Fruit fly (Drosophila melanogaster) whole organism, embryonic: ENCODE results near the gene Hs6st.

Source experiments
- BEAF-32 ChIP-seq: fragments of 200-800 bp; sonication (Bioruptor generic); optimal IDR thresholded peaks from 3 replicates; lab custom pipeline; 2017; ENCODE audit warnings: missing biosample characterization, missing genetic modification characterization, mild to moderate bottlenecking, moderate library complexity, missing genetic modification reagents
- Bgb ChIP-seq: fragments of 200-800 bp; sonication (Bioruptor generic); IDR thresholded peaks from 2 replicates; pipeline ENCODE4 v1.3.6; 2022; ENCODE audit warnings: missing biosample characterization, missing genetic modification characterization; ENCODE audit not compliant: partially characterized antibody
- CG10543 ChIP-seq: fragments of 200-800 bp; sonication (Bioruptor generic); optimal IDR thresholded peaks from 3 replicates; lab custom pipeline; 2017; ENCODE audit warnings: missing biosample characterization, mild to moderate bottlenecking, missing genetic modification characterization, moderate library complexity
- CG12104 ChIP-seq: fragments of 200-800 bp; sonication (Bioruptor generic); optimal IDR thresholded peaks from 3 replicates; lab custom pipeline; 2016; ENCODE audit warnings: missing biosample characterization, missing genetic modification characterization
- CG12942 ChIP-seq: fragments of 200-800 bp; sonication (Bioruptor generic); optimal IDR thresholded peaks from 3 replicates; lab custom pipeline; 2016; ENCODE audit warnings: missing biosample characterization, missing genetic modification characterization
- CG13424 ChIP-seq: fragments of 200-800 bp; sonication (Bioruptor generic); optimal IDR thresholded peaks from 2 replicates; lab custom pipeline; 2019; ENCODE audit warnings: missing biosample characterization, mild to moderate bottlenecking, missing genetic modification characterization, moderate library complexity
- CG14667 ChIP-seq: fragments of 200-800 bp; sonication (Bioruptor generic); IDR thresholded peaks from 2 replicates; pipeline ENCODE4 v1.3.6; 2022; ENCODE audit warnings: missing biosample characterization, missing genetic modification characterization
- CG14710 ChIP-seq: fragments of 200-800 bp; sonication (Bioruptor generic); optimal IDR thresholded peaks from 3 replicates; lab custom pipeline; 2019; ENCODE audit warnings: missing biosample characterization, mild to moderate bottlenecking, missing genetic modification characterization, moderate library complexity
- CG17328 ChIP-seq: fragments of 200-800 bp; sonication (Bioruptor generic); IDR thresholded peaks from 2 replicates; pipeline ENCODE4 v1.3.6; 2022; ENCODE audit warnings: missing biosample characterization, missing genetic modification characterization
- CG17359 ChIP-seq: fragments of 200-800 bp; sonication (Bioruptor generic); optimal IDR thresholded peaks from 3 replicates; lab custom pipeline; 2018; ENCODE audit warnings: missing biosample characterization, mild to moderate bottlenecking, missing genetic modification characterization, moderate library complexity
- CG18476 ChIP-seq: fragments of 200-800 bp; sonication (Bioruptor generic); optimal IDR thresholded peaks from 2 replicates; lab custom pipeline; 2016; ENCODE audit warnings: missing biosample characterization, mild to moderate bottlenecking, missing genetic modification characterization
- CG30403 ChIP-seq: fragments of 200-800 bp; sonication (Bioruptor generic); optimal IDR thresholded peaks from 3 replicates; lab custom pipeline; 2016; ENCODE audit warnings: missing biosample characterization, missing genetic modification characterization
- CG31441 ChIP-seq: fragments of 200-800 bp; sonication (Bioruptor generic); IDR thresholded peaks from 2 replicates; pipeline ENCODE4 v1.3.6; 2022; ENCODE audit warnings: missing biosample characterization, missing genetic modification characterization
- CG3163 ChIP-seq: fragments of 200-800 bp; sonication (Bioruptor generic); optimal IDR thresholded peaks from 3 replicates; lab custom pipeline; 2016; ENCODE audit warnings: missing biosample characterization, missing genetic modification characterization
- CG34224 ChIP-seq: fragments of 200-800 bp; sonication (Bioruptor generic); IDR thresholded peaks from 3 replicates; pipeline ENCODE4 v1.3.6; 2022; ENCODE audit warnings: missing biosample characterization, missing genetic modification characterization; ENCODE audit not compliant: partially characterized antibody
- CG6689 ChIP-seq: fragments of 200-800 bp; sonication (Bioruptor generic); IDR thresholded peaks from 2 replicates; pipeline ENCODE4 v1.3.6; 2022; ENCODE audit warnings: missing biosample characterization, missing genetic modification characterization
- CG8089 ChIP-seq: fragments of 200-800 bp; sonication (Bioruptor generic); optimal IDR thresholded peaks from 3 replicates; lab custom pipeline; 2016; ENCODE audit warnings: missing biosample characterization, missing genetic modification characterization
- CG9609 ChIP-seq: fragments of 200-800 bp; sonication (Bioruptor generic); optimal IDR thresholded peaks from 3 replicates; lab custom pipeline; 2016; ENCODE audit warnings: missing biosample characterization, missing genetic modification characterization
- CG9797 ChIP-seq: fragments of 200-800 bp; sonication (Bioruptor generic); optimal IDR thresholded peaks from 3 replicates; lab custom pipeline; 2018; ENCODE audit warnings: missing biosample characterization, mild to moderate bottlenecking, missing genetic modification characterization
- CTCF ChIP-seq: fragments of 200-800 bp; sonication (Bioruptor generic); optimal IDR thresholded peaks from 2 replicates; lab custom pipeline; 2017; ENCODE audit warnings: missing biosample characterization, mild to moderate bottlenecking, missing genetic modification characterization, moderate library complexity
- Dbx ChIP-seq: fragments of 200-800 bp; sonication (Bioruptor generic); IDR thresholded peaks from 3 replicates; pipeline ENCODE4 v1.3.6; 2022; ENCODE audit warnings: missing biosample characterization, missing genetic modification characterization
- Drgx ChIP-seq: fragments of 200-800 bp; sonication (Bioruptor generic); IDR thresholded peaks from 2 replicates; pipeline ENCODE4 v1.3.6; 2022; ENCODE audit warnings: missing biosample characterization, missing genetic modification characterization
- E2f2 ChIP-seq: fragments of 200-800 bp; sonication (Bioruptor generic); IDR thresholded peaks from 2 replicates; pipeline ENCODE4 v1.3.6; 2022; ENCODE audit warnings: missing biosample characterization, missing genetic modification characterization
- ERR ChIP-seq: fragments of 200-800 bp; sonication (Bioruptor generic); optimal IDR thresholded peaks from 2 replicates; lab custom pipeline; 2016; ENCODE audit warnings: missing biosample characterization, missing genetic modification characterization
- Ets97D ChIP-seq: fragments of 200-800 bp; sonication (Bioruptor generic); optimal IDR thresholded peaks from 3 replicates; lab custom pipeline; 2016; ENCODE audit warnings: missing biosample characterization, missing genetic modification characterization
- H2.0 ChIP-seq: fragments of 200-800 bp; sonication (Bioruptor generic); IDR thresholded peaks from 2 replicates; pipeline ENCODE4 v1.3.6; 2022; ENCODE audit warnings: missing biosample characterization, missing genetic modification characterization
- Hmr ChIP-seq: fragments of 200-800 bp; sonication (Bioruptor generic); optimal IDR thresholded peaks from 3 replicates; lab custom pipeline; 2017; ENCODE audit warnings: mild to moderate bottlenecking, missing biosample characterization, missing genetic modification reagents, missing genetic modification characterization
- MBD-R2 ChIP-seq: fragments of 200-800 bp; sonication (Bioruptor generic); IDR thresholded peaks from 2 replicates; pipeline ENCODE4 v1.3.6; 2022; ENCODE audit warnings: missing biosample characterization, missing genetic modification characterization
- MTF-1 ChIP-seq: fragments of 200-800 bp; sonication (Bioruptor generic); optimal IDR thresholded peaks from 2 replicates; lab custom pipeline; 2018; ENCODE audit warnings: missing biosample characterization, mild to moderate bottlenecking, missing genetic modification characterization, borderline replicate concordance
- Opbp ChIP-seq: fragments of 200-800 bp; sonication (Bioruptor generic); IDR thresholded peaks from 3 replicates; pipeline ENCODE4 v1.3.6; 2022; ENCODE audit warnings: missing biosample characterization, missing genetic modification characterization; ENCODE audit not compliant: partially characterized antibody
- PHDP ChIP-seq: fragments of 200-800 bp; sonication (Bioruptor generic); optimal IDR thresholded peaks from 3 replicates; lab custom pipeline; 2018; ENCODE audit warnings: missing biosample characterization, mild to moderate bottlenecking, missing genetic modification characterization, moderate library complexity
- Sox102F ChIP-seq: fragments of 200-800 bp; sonication (Bioruptor generic); optimal IDR thresholded peaks from 2 replicates; lab custom pipeline; 2018; ENCODE audit warnings: missing biosample characterization, mild to moderate bottlenecking, missing genetic modification characterization, moderate library complexity
- Sry-δ ChIP-seq: fragments of 200-800 bp; sonication (Bioruptor generic); optimal IDR thresholded peaks from 2 replicates; lab custom pipeline; 2016; ENCODE audit warnings: missing biosample characterization, missing genetic modification characterization
- TFAM ChIP-seq: fragments of 200-800 bp; sonication (Bioruptor generic); optimal IDR thresholded peaks from 2 replicates; lab custom pipeline; 2017; ENCODE audit warnings: missing biosample characterization, missing genetic modification characterization, inconsistent platforms
- ase ChIP-seq: fragments of 200-800 bp; sonication (Bioruptor generic); IDR thresholded peaks from 3 replicates; pipeline ENCODE4 v1.3.6; 2022; ENCODE audit warnings: missing biosample characterization, missing genetic modification characterization
- bowl ChIP-seq: fragments of 200-800 bp; sonication (Bioruptor generic); IDR thresholded peaks from 2 replicates; pipeline ENCODE4 v1.3.6; 2022; ENCODE audit warnings: missing biosample characterization, missing genetic modification characterization
- caup ChIP-seq: fragments of 200-800 bp; sonication (Bioruptor generic); optimal IDR thresholded peaks from 3 replicates; lab custom pipeline; 2017; ENCODE audit warnings: missing biosample characterization, mild to moderate bottlenecking, missing genetic modification characterization, moderate library complexity; ENCODE audit not compliant: severe bottlenecking
- corto ChIP-seq: fragments of 200-800 bp; sonication (Bioruptor generic); optimal IDR thresholded peaks from 2 replicates; lab custom pipeline; 2016; ENCODE audit warnings: missing biosample characterization, mild to moderate bottlenecking, missing genetic modification characterization, moderate library complexity
- gcm2 ChIP-seq: fragments of 200-800 bp; sonication (Bioruptor generic); optimal IDR thresholded peaks from 2 replicates; lab custom pipeline; 2016; ENCODE audit warnings: missing biosample characterization, missing genetic modification characterization
- insv ChIP-seq, 2 experiments: fragments of 200-800 bp; sonication (Bioruptor generic); optimal IDR thresholded peaks; 3 replicates each; lab custom pipeline; 2016 to 2018; ENCODE audit warnings: missing biosample characterization in 2 of 2, missing genetic modification characterization in 2 of 2
- lilli ChIP-seq: fragments of 200-800 bp; sonication (Bioruptor generic); optimal IDR thresholded peaks from 3 replicates; lab custom pipeline; 2016; ENCODE audit warnings: missing biosample characterization, missing genetic modification characterization
- nerfin-1 ChIP-seq: fragments of 200-800 bp; sonication (Bioruptor generic); optimal IDR thresholded peaks from 3 replicates; lab custom pipeline; 2019; ENCODE audit warnings: missing biosample characterization, mild to moderate bottlenecking, missing genetic modification characterization, moderate library complexity
- nmo ChIP-seq: fragments of 200-800 bp; sonication (Bioruptor generic); optimal IDR thresholded peaks from 2 replicates; lab custom pipeline; 2018; ENCODE audit warnings: missing biosample characterization, mild to moderate bottlenecking, missing genetic modification characterization, moderate library complexity
- prd ChIP-seq, 3 experiments: fragments of >200 bp in 2 of 3; fragments of 200-800 bp in 1 of 3; sonication (Bioruptor generic) in 1 of 3; optimal IDR thresholded peaks in 2 of 3; IDR thresholded peaks in 1 of 3; 2 replicates in 2 of 3; 3 replicates in 1 of 3; pipeline versions ENCODE4 v1.3.6 to Lab custom; 2017 to 2022; ENCODE audit warnings: missing biosample characterization in 1 of 3, missing genetic modification characterization in 1 of 3
- ranshi ChIP-seq: fragments of 200-800 bp; sonication (Bioruptor generic); IDR thresholded peaks from 2 replicates; pipeline ENCODE4 v1.3.6; 2022; ENCODE audit warnings: missing biosample characterization, missing genetic modification characterization
- repo ChIP-seq: fragments of 200-800 bp; sonication (Bioruptor generic); optimal IDR thresholded peaks from 2 replicates; lab custom pipeline; 2016; ENCODE audit warnings: missing biosample characterization, missing genetic modification characterization
- slbo ChIP-seq: fragments of 200-800 bp; sonication (Bioruptor generic); IDR thresholded peaks from 2 replicates; pipeline ENCODE4 v1.3.6; 2022; ENCODE audit warnings: missing biosample characterization, missing genetic modification characterization
- so ChIP-seq: fragments of 200-800 bp; sonication (Bioruptor generic); IDR thresholded peaks from 3 replicates; pipeline ENCODE4 v1.3.6; 2022; ENCODE audit warnings: missing biosample characterization, missing genetic modification characterization
- tap ChIP-seq: fragments of 200-800 bp; optimal IDR thresholded peaks from 3 replicates; lab custom pipeline; 2019; ENCODE audit warnings: missing biosample characterization, mild to moderate bottlenecking, missing genetic modification characterization, moderate library complexity
- tgo ChIP-seq: fragments of 200-800 bp; sonication (Bioruptor generic); IDR thresholded peaks from 3 replicates; pipeline ENCODE4 v1.3.6; 2022; ENCODE audit warnings: missing biosample characterization, missing genetic modification characterization
- zf30C ChIP-seq: fragments of 200-800 bp; sonication (Bioruptor generic); optimal IDR thresholded peaks from 3 replicates; lab custom pipeline; 2018; ENCODE audit warnings: missing biosample characterization, mild to moderate bottlenecking, missing genetic modification characterization

Gene Hs6st

dm6 chr3R:19998418-19998817 lies 9.9 kb downstream of the Hs6st start (continued):
- TF ChIP-seq CG8089 (GFP tag; lab: Kevin White, UChicago) (no peak), slbo (GFP tag; lab: Robert Waterston, UW) (peak; percentile 66), so (GFP tag; lab: Robert Waterston, UW) (peak; percentile 74), tgo (peak; percentile 61; the same call in 1 of the 3 replicates), repo (GFP tag; lab: Kevin White, UChicago) (peak; percentile 50), insv (GFP tag; optimal IDR thresholded peaks at IDR 0.05; lab: Kevin White, UChicago) (no peak), CG9797 (no peak), nmo (peak; percentile 74), tap (peak; percentile 72), Dbx (GFP tag; lab: Robert Waterston, UW) (0 out of 3 replicates have a peak, but pooled peaks have one; percentile 21), Opbp (GFP tag; lab: Robert Waterston, UW) (no peak), CG18476 (GFP tag; lab: Kevin White, UChicago) (peak; percentile 19), CG31441 (peak; percentile 77), PHDP (peak; percentile 71), CG12942 (peak; percentile 59), CTCF (GFP tag; lab: Kevin White, UChicago) (peak; percentile 33), zf30C (no peak), TFAM (GFP tag; lab: Kevin White, UChicago) (peak; percentile 9), MTF-1 (GFP tag; lab: Kevin White, UChicago) (no peak), CG3163 (GFP tag; lab: Kevin White, UChicago) (peak; percentile 49), ranshi (peak; percentile 70; the same call in 1 of the 2 replicates), E2f2 (no peak), CG13424 (peak; percentile 74), CG14667 (GFP tag; lab: Robert Waterston, UW) (peak; percentile 63), CG34224 (no peak), Hmr (GFP tag; lab: Kevin White, UChicago) (peak; percentile 19), MBD-R2 (GFP tag; lab: Robert Waterston, UW) (no peak), CG17328 (peak; percentile 87), CG14710 (peak; percentile 77), CG6689 (GFP tag; lab: Robert Waterston, UW) (peak; percentile 75), CG17359 (tag; lab: Kevin White, UChicago) (peak; percentile 85), nerfin-1 (tag; lab: Kevin White, UChicago) (peak; percentile 65), CG10543 (no peak), Sox102F (GFP tag; lab: Kevin White, UChicago) (peak; percentile 88), CG12104 (GFP tag; lab: Kevin White, UChicago) (peak; percentile 4), prd (optimal IDR thresholded peaks at IDR 0.05; lab: Kevin White, UChicago) (no peak), prd (GFP tag; IDR thresholded peaks at IDR 0.05; lab: Robert Waterston, UW) (peak; percentile 89), bowl (GFP tag; lab: Robert Waterston, UW) (0 out of 2 replicates have a peak, but pooled peaks have one; percentile 26), caup (no peak), CG30403 (GFP tag; lab: Kevin White, UChicago) (peak; percentile 77), ase (GFP tag; lab: Robert Waterston, UW) (peak; percentile 71; the same call in 1 of the 3 replicates), Sry-δ (GFP tag; lab: Kevin White, UChicago) (peak; percentile 31), Drgx (peak; percentile 72), Ets97D (no peak), H2.0 (GFP tag; lab: Robert Waterston, UW) (peak; percentile 86), CG9609 (GFP tag; lab: Kevin White, UChicago) (peak; percentile 70), corto (GFP tag; lab: Kevin White, UChicago) (no peak), lilli (GFP tag; lab: Kevin White, UChicago) (peak; percentile 61), BEAF-32 (GFP tag; lab: Kevin White, UChicago) (no peak), ERR (GFP tag; lab: Kevin White, UChicago) (no peak), Bgb (GFP tag; lab: Robert Waterston, UW) (no peak), gcm2 (GFP tag; lab: Kevin White, UChicago) (no peak)
